Fruit fly (Drosophila melanogaster) whole organism, embryonic: Measurements from ENCODE around the gene lectin-24Db.

ENCODE experiments used
- Bteb2 ChIP-seq: fragments of 200-800 bp; sonication (Bioruptor generic); optimal IDR thresholded peaks from 2 replicates; lab custom pipeline; 2016; ENCODE audit warnings: missing biosample characterization, missing genetic modification characterization
- CG10321 ChIP-seq: fragments of 200-800 bp; sonication (Bioruptor generic); IDR thresholded peaks from 2 replicates; pipeline ENCODE4 v1.3.6; 2022; ENCODE audit warnings: missing biosample characterization, missing genetic modification characterization
- CG10462 ChIP-seq: fragments of 200-800 bp; sonication (Bioruptor generic); optimal IDR thresholded peaks from 2 replicates; lab custom pipeline; 2016; ENCODE audit warnings: missing biosample characterization, missing genetic modification characterization
- CG11085 ChIP-seq: fragments of 200-800 bp; sonication (Bioruptor generic); IDR thresholded peaks from 2 replicates; pipeline ENCODE4 v1.3.6; 2022; ENCODE audit warnings: missing biosample characterization, missing genetic modification characterization
- CG13775 ChIP-seq: fragments of 200-800 bp; sonication (Bioruptor generic); optimal IDR thresholded peaks from 3 replicates; lab custom pipeline; 2017; ENCODE audit warnings: missing biosample characterization, mild to moderate bottlenecking, missing genetic modification characterization
- CG14050 ChIP-seq: fragments of 200-800 bp; sonication (Bioruptor generic); IDR thresholded peaks from 3 replicates; pipeline ENCODE4 v1.3.6; 2022; ENCODE audit warnings: missing biosample characterization, missing genetic modification characterization
- CG14441 ChIP-seq: fragments of 200-800 bp; sonication (Bioruptor generic); IDR thresholded peaks from 2 replicates; pipeline ENCODE4 v1.3.6; 2022; ENCODE audit warnings: missing biosample characterization, missing genetic modification characterization
- CG15514 ChIP-seq: fragments of 200-800 bp; sonication (Bioruptor generic); optimal IDR thresholded peaks from 3 replicates; lab custom pipeline; 2017; ENCODE audit warnings: missing biosample characterization, missing genetic modification characterization, mild to moderate bottlenecking, moderate library complexity, missing genetic modification reagents
- CG18262 ChIP-seq: fragments of 200-800 bp; optimal IDR thresholded peaks from 3 replicates; lab custom pipeline; 2019; ENCODE audit warnings: missing biosample characterization, mild to moderate bottlenecking, missing genetic modification characterization, moderate library complexity
- CG34376 ChIP-seq: fragments of 200-800 bp; sonication (Bioruptor generic); optimal IDR thresholded peaks from 2 replicates; lab custom pipeline; 2018; ENCODE audit warnings: missing biosample characterization, mild to moderate bottlenecking, missing genetic modification characterization
- CG3847 ChIP-seq: fragments of 200-800 bp; sonication (Bioruptor generic); IDR thresholded peaks from 2 replicates; pipeline ENCODE4 v1.3.6; 2022; ENCODE audit warnings: missing biosample characterization, missing genetic modification characterization
- CG5180 ChIP-seq: fragments of 200-800 bp; sonication (Bioruptor generic); optimal IDR thresholded peaks from 3 replicates; lab custom pipeline; 2017; ENCODE audit warnings: missing biosample characterization, missing genetic modification characterization, mild to moderate bottlenecking, moderate library complexity, missing genetic modification reagents
- CG6791 ChIP-seq: fragments of 200-800 bp; sonication (Bioruptor generic); IDR thresholded peaks from 3 replicates; pipeline ENCODE4 v1.3.6; 2022; ENCODE audit warnings: missing biosample characterization, missing genetic modification characterization; ENCODE audit not compliant: partially characterized antibody
- CG6854 ChIP-seq: fragments of 200-800 bp; sonication (Bioruptor generic); optimal IDR thresholded peaks from 3 replicates; lab custom pipeline; 2017; ENCODE audit warnings: missing biosample characterization, mild to moderate bottlenecking, missing genetic modification characterization
- CG7372 ChIP-seq: fragments of 200-800 bp; sonication (Bioruptor generic); IDR thresholded peaks from 2 replicates; pipeline ENCODE4 v1.3.6; 2022; ENCODE audit warnings: missing biosample characterization, missing genetic modification characterization
- CG8924 ChIP-seq: fragments of 200-800 bp; optimal IDR thresholded peaks from 3 replicates; lab custom pipeline; 2019; ENCODE audit warnings: missing biosample characterization, mild to moderate bottlenecking, missing genetic modification characterization, moderate library complexity
- CG9727 ChIP-seq: fragments of 200-800 bp; sonication (Bioruptor generic); optimal IDR thresholded peaks from 3 replicates; lab custom pipeline; 2017; ENCODE audit warnings: missing biosample characterization, mild to moderate bottlenecking, missing genetic modification characterization
- CHES-1-like ChIP-seq: fragments of 200-800 bp; sonication (Bioruptor generic); optimal IDR thresholded peaks from 2 replicates; lab custom pipeline; 2016; ENCODE audit warnings: missing biosample characterization, missing genetic modification characterization
- Doc2 ChIP-seq: fragments of 200-800 bp; sonication (Bioruptor generic); IDR thresholded peaks from 2 replicates; pipeline ENCODE4 v1.3.6; 2022; ENCODE audit warnings: missing biosample characterization, missing genetic modification characterization
- ERR ChIP-seq: fragments of 200-800 bp; sonication (Bioruptor generic); optimal IDR thresholded peaks from 2 replicates; lab custom pipeline; 2016; ENCODE audit warnings: missing biosample characterization, missing genetic modification characterization
- HHEX ChIP-seq: fragments of 200-800 bp; sonication (Bioruptor generic); optimal IDR thresholded peaks from 3 replicates; lab custom pipeline; 2017; ENCODE audit warnings: missing biosample characterization, mild to moderate bottlenecking, missing genetic modification characterization, missing genetic modification reagents
- HLH54F ChIP-seq: fragments of 200-800 bp; sonication (Bioruptor generic); optimal IDR thresholded peaks from 3 replicates; lab custom pipeline; 2016; ENCODE audit warnings: missing biosample characterization, missing genetic modification characterization
- Hey ChIP-seq: fragments of 200-800 bp; sonication (Bioruptor generic); optimal IDR thresholded peaks from 3 replicates; lab custom pipeline; 2018; ENCODE audit warnings: missing biosample characterization, mild to moderate bottlenecking, missing genetic modification characterization
- Hr78 ChIP-seq, 2 experiments: fragments of 200-800 bp in 1 of 2; fragments of >200 bp in 1 of 2; sonication (Bioruptor generic) in 1 of 2; optimal IDR thresholded peaks; 2 replicates each; lab custom pipeline; 2017 to 2019; ENCODE audit warnings: missing biosample characterization in 2 of 2, missing genetic modification characterization in 2 of 2, mild to moderate bottlenecking in 1 of 2, moderate library complexity in 1 of 2
- Hsf ChIP-seq: fragments of 200-800 bp; sonication (Bioruptor generic); optimal IDR thresholded peaks from 3 replicates; lab custom pipeline; 2016; ENCODE audit warnings: missing biosample characterization, missing genetic modification characterization
- Mad ChIP-seq: fragments of 200-800 bp; sonication (Bioruptor generic); optimal IDR thresholded peaks from 2 replicates; lab custom pipeline; 2016; ENCODE audit warnings: missing biosample characterization, missing genetic modification characterization
- Myb ChIP-seq: fragments of 200-800 bp; sonication (Bioruptor generic); optimal IDR thresholded peaks from 2 replicates; lab custom pipeline; 2016; ENCODE audit warnings: missing biosample characterization, missing genetic modification characterization
- Neu2 ChIP-seq: fragments of 200-800 bp; sonication (Bioruptor generic); optimal IDR thresholded peaks from 3 replicates; lab custom pipeline; 2016; ENCODE audit warnings: missing biosample characterization, missing genetic modification characterization, borderline replicate concordance
- Pdp1 ChIP-seq, 2 experiments: fragments of 200-800 bp; sonication (Bioruptor generic); optimal IDR thresholded peaks; 3 replicates each; lab custom pipeline; 2016; ENCODE audit warnings: missing biosample characterization in 2 of 2, missing genetic modification characterization in 2 of 2, mild to moderate bottlenecking in 1 of 2, moderate library complexity in 1 of 2
- Six4 ChIP-seq: fragments of 200-800 bp; sonication (Bioruptor generic); optimal IDR thresholded peaks from 2 replicates; lab custom pipeline; 2016; ENCODE audit warnings: missing biosample characterization, missing genetic modification characterization
- Tbp ChIP-seq: fragments of >200 bp; optimal IDR thresholded peaks from 2 replicates; lab custom pipeline; 2018; ENCODE audit warnings: missing biosample characterization, missing genetic modification characterization
- Xrp1 ChIP-seq: fragments of 200-800 bp; sonication (Bioruptor generic); IDR thresholded peaks from 2 replicates; pipeline ENCODE4 v1.3.6; 2022; ENCODE audit warnings: missing biosample characterization, missing genetic modification characterization
- YL-1 ChIP-seq: fragments of 200-800 bp; sonication (Bioruptor generic); optimal IDR thresholded peaks from 3 replicates; lab custom pipeline; 2017; ENCODE audit warnings: missing biosample characterization, mild to moderate bottlenecking, missing genetic modification characterization
- amos ChIP-seq: fragments of 200-800 bp; sonication (Bioruptor generic); IDR thresholded peaks from 2 replicates; pipeline ENCODE4 v1.3.6; 2022; ENCODE audit warnings: missing biosample characterization, missing genetic modification characterization; ENCODE audit not compliant: partially characterized antibody
- aop ChIP-seq: fragments of 200-800 bp; sonication (Bioruptor generic); IDR thresholded peaks from 2 replicates; pipeline ENCODE4 v1.3.6; 2022; ENCODE audit warnings: missing biosample characterization, missing genetic modification characterization
- br ChIP-seq: fragments of >200 bp; optimal IDR thresholded peaks from 2 replicates; lab custom pipeline; 2017
- cato ChIP-seq: fragments of 200-800 bp; sonication (Bioruptor generic); optimal IDR thresholded peaks from 2 replicates; lab custom pipeline; 2016; ENCODE audit warnings: missing biosample characterization, missing genetic modification characterization, borderline replicate concordance
- crol ChIP-seq: fragments of 200-800 bp; sonication (Bioruptor generic); IDR thresholded peaks from 2 replicates; pipeline ENCODE4 v1.3.6; 2022; ENCODE audit warnings: missing biosample characterization, missing genetic modification characterization
- cwo ChIP-seq: fragments of 200-800 bp; sonication (Bioruptor generic); optimal IDR thresholded peaks from 3 replicates; lab custom pipeline; 2017; ENCODE audit warnings: missing biosample characterization, missing genetic modification characterization, mild to moderate bottlenecking, moderate library complexity, missing genetic modification reagents
- dati ChIP-seq: fragments of 200-800 bp; sonication (Bioruptor generic); IDR thresholded peaks from 2 replicates; pipeline ENCODE4 v1.3.6; 2022; ENCODE audit warnings: missing biosample characterization, missing genetic modification characterization
- emc ChIP-seq: fragments of 200-800 bp; sonication (Bioruptor generic); optimal IDR thresholded peaks from 2 replicates; lab custom pipeline; 2016; ENCODE audit warnings: missing biosample characterization, missing genetic modification characterization
- fd64A ChIP-seq: fragments of 200-800 bp; sonication (Bioruptor generic); optimal IDR thresholded peaks from 3 replicates; lab custom pipeline; 2018; ENCODE audit warnings: missing biosample characterization, mild to moderate bottlenecking, missing genetic modification characterization
- h ChIP-seq: fragments of >200 bp; optimal IDR thresholded peaks from 2 replicates; lab custom pipeline; 2017
- inv ChIP-seq: fragments of 200-800 bp; sonication (Bioruptor generic); IDR thresholded peaks from 2 replicates; pipeline ENCODE4 v1.3.6; 2022; ENCODE audit warnings: missing biosample characterization, missing genetic modification characterization; ENCODE audit not compliant: partially characterized antibody
- lbe ChIP-seq: fragments of 200-800 bp; sonication (Bioruptor generic); optimal IDR thresholded peaks from 2 replicates; lab custom pipeline; 2016; ENCODE audit warnings: missing biosample characterization, mild to moderate bottlenecking, missing genetic modification characterization
- pita ChIP-seq: fragments of 200-800 bp; sonication (Bioruptor generic); optimal IDR thresholded peaks from 2 replicates; lab custom pipeline; 2017; ENCODE audit warnings: missing biosample characterization, mild to moderate bottlenecking, missing genetic modification characterization
- sisA ChIP-seq: fragments of 200-800 bp; sonication (Bioruptor generic); IDR thresholded peaks from 2 replicates; pipeline ENCODE4 v1.3.6; 2022; ENCODE audit warnings: missing biosample characterization, missing genetic modification characterization
- slou ChIP-seq: fragments of 200-800 bp; sonication (Bioruptor generic); optimal IDR thresholded peaks from 3 replicates; lab custom pipeline; 2016; ENCODE audit warnings: missing biosample characterization, missing genetic modification characterization
- slp2 ChIP-seq: fragments of 200-800 bp; sonication (Bioruptor generic); optimal IDR thresholded peaks from 2 replicates; lab custom pipeline; 2016; ENCODE audit warnings: missing biosample characterization, missing genetic modification characterization
- tin ChIP-seq: fragments of 200-800 bp; sonication (Bioruptor generic); optimal IDR thresholded peaks from 3 replicates; lab custom pipeline; 2016; ENCODE audit warnings: missing biosample characterization, missing genetic modification characterization
- tna ChIP-seq: fragments of 200-800 bp; sonication (Bioruptor generic); IDR thresholded peaks from 2 replicates; pipeline ENCODE4 v1.3.6; 2022; ENCODE audit warnings: missing biosample characterization, missing genetic modification characterization; ENCODE audit not compliant: partially characterized antibody
- vvl ChIP-seq: fragments of 200-800 bp; sonication (Bioruptor generic); IDR thresholded peaks from 2 replicates; pipeline ENCODE4 v1.3.6; 2022; ENCODE audit warnings: missing biosample characterization, missing genetic modification characterization
- z ChIP-seq: fragments of 200-800 bp; sonication (Bioruptor generic); IDR thresholded peaks from 3 replicates; pipeline ENCODE4 v1.3.6; 2022; ENCODE audit warnings: missing biosample characterization, missing genetic modification characterization

Gene lectin-24Db

DNA sequence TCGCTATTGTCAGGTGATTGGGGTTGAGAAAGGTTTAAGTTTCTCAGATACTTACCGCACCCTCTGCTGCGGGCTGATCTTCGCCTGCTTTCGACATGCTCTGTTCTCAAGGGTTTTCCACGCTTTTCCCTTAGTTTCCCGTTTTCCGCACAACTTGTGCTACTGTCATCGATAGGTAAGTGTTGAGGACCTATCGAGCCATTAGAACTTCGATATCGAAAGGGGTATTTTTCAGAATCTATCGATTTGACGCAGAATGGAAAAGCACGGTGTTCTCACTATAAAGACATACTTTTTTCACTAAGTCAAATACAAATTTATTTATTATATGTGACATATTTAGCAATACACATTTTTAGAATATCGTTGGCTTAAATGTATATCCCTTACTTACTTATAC lies 38.9 kb downstream of the lectin-24Db start, which contains the start of gene CG3702 (continued):
- no peak for TF ChIP-seq CG14050 (GFP tag; lab: Robert Waterston, UW)
- no peak for TF ChIP-seq aop (GFP tag; lab: Robert Waterston, UW)
- TF ChIP-seq h (lab: Kevin White, UChicago) = no peak
- no peak for TF ChIP-seq pita (GFP tag; lab: Kevin White, UChicago)
- 0 out of 2 replicates have a peak, but pooled peaks have one; percentile 12 for TF ChIP-seq CG3847
- no peak for TF ChIP-seq CG10321 (GFP tag; lab: Robert Waterston, UW)
- no peak for TF ChIP-seq crol (GFP tag; lab: Robert Waterston, UW)
- TF ChIP-seq CG13775 = no peak
- TF ChIP-seq Bteb2 (GFP tag; lab: Kevin White, UChicago) = no peak
- no peak for TF ChIP-seq Xrp1 (GFP tag; lab: Robert Waterston, UW)
- TF ChIP-seq CG10462 (GFP tag; lab: Kevin White, UChicago) = no peak
- no peak for TF ChIP-seq Neu2 (GFP tag; lab: Kevin White, UChicago)
- TF ChIP-seq ERR (GFP tag; lab: Kevin White, UChicago) = no peak
- no peak for TF ChIP-seq emc
- no peak for TF ChIP-seq slp2 (GFP tag; lab: Kevin White, UChicago)
- no peak for TF ChIP-seq CG11085 (GFP tag; lab: Robert Waterston, UW)
- TF ChIP-seq cwo = no peak
- TF ChIP-seq HHEX (GFP tag; lab: Kevin White, UChicago) = no peak
- TF ChIP-seq cato (GFP tag; lab: Kevin White, UChicago) = no peak
- TF ChIP-seq CG15514 (GFP tag; lab: Kevin White, UChicago) = peak; percentile 7
- no peak for TF ChIP-seq Hey (tag; lab: Kevin White, UChicago)
- TF ChIP-seq vvl (GFP tag; lab: Robert Waterston, UW) = no peak; the same call in 1 of the 2 replicates
- no peak for TF ChIP-seq HLH54F (GFP tag; lab: Kevin White, UChicago)
- TF ChIP-seq CHES-1-like (GFP tag; lab: Kevin White, UChicago) = no peak
- TF ChIP-seq Hr78 (GFP tag; optimal IDR thresholded peaks at IDR 0.05; lab: Kevin White, UChicago) = no peak
- TF ChIP-seq tin (GFP tag; lab: Kevin White, UChicago) = no peak
- no peak for TF ChIP-seq dati (GFP tag; lab: Robert Waterston, UW)
- TF ChIP-seq Mad (GFP tag; lab: Kevin White, UChicago) = no peak
- TF ChIP-seq CG6791 (GFP tag; lab: Robert Waterston, UW) = peak; percentile 80
- TF ChIP-seq Pdp1 (GFP tag; optimal IDR thresholded peaks at IDR 0.05; lab: Kevin White, UChicago) = peak in 1 of 2 experiments; percentile 10
- TF ChIP-seq z (GFP tag; lab: Robert Waterston, UW) = no peak
- no peak for TF ChIP-seq fd64A
- no peak for TF ChIP-seq Doc2 (GFP tag; lab: Robert Waterston, UW)
- TF ChIP-seq CG6854 (GFP tag; lab: Kevin White, UChicago) = no peak
- peak; percentile 77 for TF ChIP-seq tna (GFP tag; lab: Robert Waterston, UW)
- peak; percentile 47 for TF ChIP-seq inv (GFP tag; lab: Robert Waterston, UW)
- no peak for TF ChIP-seq Six4 (GFP tag; lab: Kevin White, UChicago)
- no peak for TF ChIP-seq CG18262
- TF ChIP-seq amos (GFP tag; lab: Robert Waterston, UW) = peak; percentile 80
- TF ChIP-seq Myb (GFP tag; lab: Kevin White, UChicago) = no peak
- no peak for TF ChIP-seq Tbp (GFP tag; lab: Kevin White, UChicago)
- no peak for TF ChIP-seq CG5180 (GFP tag; lab: Kevin White, UChicago)
- peak; percentile 23 for TF ChIP-seq YL-1 (GFP tag; lab: Kevin White, UChicago)
- no peak for TF ChIP-seq Hsf (GFP tag; lab: Kevin White, UChicago)
- no peak for TF ChIP-seq sisA
- no peak for TF ChIP-seq CG14441 (GFP tag; lab: Robert Waterston, UW)
- TF ChIP-seq CG8924 (tag; lab: Kevin White, UChicago) = no peak
- no peak for TF ChIP-seq CG7372
- no peak for TF ChIP-seq slou (GFP tag; lab: Kevin White, UChicago)
- TF ChIP-seq lbe (GFP tag; lab: Kevin White, UChicago) = no peak
- TF ChIP-seq br = no peak
- no peak for TF ChIP-seq CG9727
- TF ChIP-seq CG34376 (GFP tag; lab: Kevin White, UChicago) = no peak
